Fruit fly (Drosophila melanogaster): Measurements from ENCODE around the gene CG2061.

Gene CG2061

DNA sequence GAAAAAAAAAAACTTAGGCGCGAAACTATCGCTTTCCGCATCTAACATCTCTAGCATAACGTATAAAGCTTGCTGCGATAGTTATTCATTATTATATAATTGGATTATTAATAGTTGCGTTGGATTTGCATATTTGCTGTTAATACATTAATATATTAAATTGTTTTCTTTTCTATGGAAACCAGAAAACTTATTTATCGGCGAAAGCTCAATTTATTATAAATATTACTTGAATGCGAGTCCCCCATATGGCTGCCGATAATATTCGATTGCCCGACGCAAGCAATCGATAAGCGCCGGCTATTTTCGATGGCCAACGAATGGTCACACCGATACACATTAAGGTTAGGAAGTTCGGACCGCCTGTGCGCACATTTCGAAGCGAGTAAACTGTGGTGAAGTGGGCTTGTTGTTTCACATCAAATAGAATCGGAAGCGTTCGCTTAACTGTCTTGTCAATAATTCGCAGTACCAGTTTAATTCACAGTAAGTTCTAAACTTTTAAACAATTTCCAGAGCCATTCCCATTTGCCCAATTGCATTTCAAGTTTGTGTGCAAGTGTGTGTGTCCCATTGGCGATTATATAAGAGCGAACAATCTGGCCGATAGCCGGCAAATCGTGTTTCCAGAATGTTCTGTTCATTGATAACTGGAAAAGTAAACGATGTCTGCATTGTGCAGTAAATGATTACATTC lies 16.0 kb downstream of the CG2061 start, which contains the start of gene Hsp60A:
TSS of gene Hsp60A (plus strand) at position 335 of the 697 bp plus-strand sequence.
- TF ChIP-seq cic (GFP tag; optimal IDR thresholded peaks at IDR 0.05) (peak; percentile 3), CG33017 (tag; optimal IDR thresholded peaks at IDR 0.05) (peak; percentile 12), CG12768 (GFP tag; optimal IDR thresholded peaks at IDR 0.05) (no peak), ovo (GFP tag; optimal IDR thresholded peaks at IDR 0.05) (peak; percentile 61), Crg-1 (GFP tag; optimal IDR thresholded peaks at IDR 0.05) (peak; percentile 14), pad (GFP tag; optimal IDR thresholded peaks at IDR 0.05) (peak; percentile 37), CG5204 (GFP tag; optimal IDR thresholded peaks at IDR 0.05) (no peak), bab1 (GFP tag; optimal IDR thresholded peaks at IDR 0.05) (peak; percentile 84), CG7045 (GFP tag; optimal IDR thresholded peaks at IDR 0.05) (no peak), tj (GFP tag; optimal IDR thresholded peaks at IDR 0.05) (peak; percentile 47), Hr96 (GFP tag; optimal IDR thresholded peaks at IDR 0.05) (peak; percentile 56), cnc (optimal IDR thresholded peaks at IDR 0.05) (no peak), CG1620 (GFP tag; optimal IDR thresholded peaks at IDR 0.05) (peak; percentile 73), CG7101 (tag; optimal IDR thresholded peaks at IDR 0.05) (peak; percentile 76), CG11617 (GFP tag; optimal IDR thresholded peaks at IDR 0.05) (no peak), CG14711 (tag; optimal IDR thresholded peaks at IDR 0.05) (peak; percentile 58), toe (GFP tag; optimal IDR thresholded peaks at IDR 0.05) (peak; percentile 33), Mnt (GFP tag; optimal IDR thresholded peaks at IDR 0.05) (no peak), kay (GFP tag; ENCODE audit: borderline replicate concordance) (no peak), Clk (GFP tag; optimal IDR thresholded peaks at IDR 0.05) (no peak)

DNA sequence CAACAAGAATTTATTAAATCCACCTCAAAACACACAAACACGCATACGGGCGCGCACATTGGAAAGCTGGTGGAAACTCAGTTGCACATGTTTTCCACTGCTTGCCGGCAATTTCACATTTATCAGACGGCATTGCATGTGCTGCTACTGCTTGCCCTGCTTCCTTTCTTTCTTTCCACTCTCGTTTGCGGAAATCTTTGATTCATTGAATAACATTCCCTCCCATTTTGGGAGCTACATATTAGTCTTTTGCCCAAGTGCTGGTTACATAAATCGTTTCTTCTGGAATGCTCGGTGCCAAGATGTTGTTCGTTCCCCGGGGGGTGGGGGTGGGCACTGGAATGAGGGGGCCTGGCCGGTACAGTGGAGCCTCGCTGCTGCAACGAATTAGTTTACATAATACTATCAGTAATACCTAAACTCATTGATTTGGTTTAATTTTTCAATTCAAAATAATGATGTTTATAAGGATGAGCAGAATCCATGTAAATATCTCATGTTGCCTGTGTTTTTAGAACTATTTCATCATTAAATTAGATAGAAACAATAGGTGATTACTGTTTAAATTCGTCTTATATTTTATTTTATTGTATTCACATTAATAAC lies 16.7 kb downstream of the CG2061 start:
- no peak for TF ChIP-seq Hr96 (GFP tag; optimal IDR thresholded peaks at IDR 0.05)
- peak; percentile 100 for TF ChIP-seq Mnt (GFP tag; optimal IDR thresholded peaks at IDR 0.05)
- peak; percentile 2 for TF ChIP-seq CG7101 (tag; optimal IDR thresholded peaks at IDR 0.05)
- TF ChIP-seq CG1620 (GFP tag; optimal IDR thresholded peaks at IDR 0.05), result no peak
- TF ChIP-seq cic (GFP tag; optimal IDR thresholded peaks at IDR 0.05), result no peak
- peak; percentile 20 for TF ChIP-seq Crg-1 (GFP tag; optimal IDR thresholded peaks at IDR 0.05)
- TF ChIP-seq CG7045 (GFP tag; optimal IDR thresholded peaks at IDR 0.05), result no peak
- TF ChIP-seq CG12768 (GFP tag; optimal IDR thresholded peaks at IDR 0.05), result no peak
- TF ChIP-seq CG33017 (tag; optimal IDR thresholded peaks at IDR 0.05), result peak; percentile 22
- no peak for TF ChIP-seq toe (GFP tag; optimal IDR thresholded peaks at IDR 0.05)
- TF ChIP-seq ovo (GFP tag; optimal IDR thresholded peaks at IDR 0.05), result no peak
- TF ChIP-seq CG5204 (GFP tag; optimal IDR thresholded peaks at IDR 0.05), result no peak
- TF ChIP-seq Clk (GFP tag; optimal IDR thresholded peaks at IDR 0.05), result no peak
- TF ChIP-seq bab1 (GFP tag; optimal IDR thresholded peaks at IDR 0.05), result no peak
- TF ChIP-seq CG11617 (GFP tag; optimal IDR thresholded peaks at IDR 0.05), result peak; percentile 12
- TF ChIP-seq pad (GFP tag; optimal IDR thresholded peaks at IDR 0.05), result peak; percentile 2
- peak; percentile 36 for TF ChIP-seq CG14711 (tag; optimal IDR thresholded peaks at IDR 0.05)
- no peak for TF ChIP-seq tj (GFP tag; optimal IDR thresholded peaks at IDR 0.05)
- TF ChIP-seq kay (GFP tag; ENCODE audit: borderline replicate concordance), result no peak
- TF ChIP-seq cnc (optimal IDR thresholded peaks at IDR 0.05), result no peak

DNA sequence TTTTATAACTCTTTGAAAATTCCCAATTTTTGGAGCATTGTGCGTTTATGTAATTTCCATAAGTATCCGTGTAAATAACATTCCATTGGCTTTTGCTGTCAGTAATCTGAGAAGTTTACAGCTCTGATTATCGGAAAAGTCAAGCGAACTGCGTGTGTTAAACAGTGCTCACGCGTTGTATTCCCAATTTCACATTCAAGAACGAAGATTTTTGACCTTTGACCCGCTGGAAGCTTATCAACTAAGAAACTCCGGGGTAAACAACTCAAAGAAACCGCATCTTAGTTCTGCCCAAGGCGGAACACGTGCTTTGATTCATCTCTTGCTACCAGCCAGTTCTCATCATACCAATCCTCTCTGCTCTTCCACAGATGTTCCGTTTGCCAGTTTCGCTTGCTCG lies 17.4 kb downstream of the CG2061 start:
- TF ChIP-seq CG14711 (tag; optimal IDR thresholded peaks at IDR 0.05) (no peak), cic (GFP tag; optimal IDR thresholded peaks at IDR 0.05) (no peak), CG7045 (GFP tag; optimal IDR thresholded peaks at IDR 0.05) (no peak), tj (GFP tag; optimal IDR thresholded peaks at IDR 0.05) (no peak), toe (GFP tag; optimal IDR thresholded peaks at IDR 0.05) (no peak), CG1620 (GFP tag; optimal IDR thresholded peaks at IDR 0.05) (no peak), kay (GFP tag; ENCODE audit: borderline replicate concordance) (no peak), CG12768 (GFP tag; optimal IDR thresholded peaks at IDR 0.05) (no peak), cnc (optimal IDR thresholded peaks at IDR 0.05) (no peak), CG33017 (tag; optimal IDR thresholded peaks at IDR 0.05) (no peak), Hr96 (GFP tag; optimal IDR thresholded peaks at IDR 0.05) (no peak), CG11617 (GFP tag; optimal IDR thresholded peaks at IDR 0.05) (no peak), Crg-1 (GFP tag; optimal IDR thresholded peaks at IDR 0.05) (no peak)

DNA sequence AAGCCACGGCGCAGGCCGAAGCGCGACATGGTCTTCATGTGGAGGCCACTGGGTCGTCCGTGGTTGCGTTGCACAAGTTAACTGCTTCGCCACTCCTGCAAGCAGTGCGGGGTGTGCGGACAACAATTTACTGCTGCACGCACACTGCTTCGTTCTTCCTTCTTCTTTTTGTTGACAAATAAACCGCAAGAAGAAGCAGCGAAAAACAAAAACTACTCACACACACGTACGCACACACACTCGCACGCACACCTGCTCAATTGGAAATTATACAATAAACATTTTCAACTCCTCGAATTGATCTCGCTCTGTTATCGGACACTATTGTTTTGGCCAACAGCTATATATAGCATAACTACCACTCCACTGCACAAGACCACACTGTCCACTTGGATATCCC lies 31.3 kb downstream of the CG2061 start:
- TF ChIP-seq CG5204 (GFP tag; optimal IDR thresholded peaks at IDR 0.05) (no peak), tj (GFP tag; optimal IDR thresholded peaks at IDR 0.05) (no peak), Hr96 (GFP tag; optimal IDR thresholded peaks at IDR 0.05) (no peak), CG14711 (tag; optimal IDR thresholded peaks at IDR 0.05) (no peak), Clk (GFP tag; optimal IDR thresholded peaks at IDR 0.05) (no peak), kay (GFP tag; ENCODE audit: borderline replicate concordance) (no peak), cic (GFP tag; optimal IDR thresholded peaks at IDR 0.05) (no peak), Crg-1 (GFP tag; optimal IDR thresholded peaks at IDR 0.05) (no peak), CG11617 (GFP tag; optimal IDR thresholded peaks at IDR 0.05) (no peak), bab1 (GFP tag; optimal IDR thresholded peaks at IDR 0.05) (no peak), ovo (GFP tag; optimal IDR thresholded peaks at IDR 0.05) (no peak), CG1620 (GFP tag; optimal IDR thresholded peaks at IDR 0.05) (no peak), CG33017 (tag; optimal IDR thresholded peaks at IDR 0.05) (no peak), Mnt (GFP tag; optimal IDR thresholded peaks at IDR 0.05) (no peak), cnc (optimal IDR thresholded peaks at IDR 0.05) (no peak), toe (GFP tag; optimal IDR thresholded peaks at IDR 0.05) (no peak)

DNA sequence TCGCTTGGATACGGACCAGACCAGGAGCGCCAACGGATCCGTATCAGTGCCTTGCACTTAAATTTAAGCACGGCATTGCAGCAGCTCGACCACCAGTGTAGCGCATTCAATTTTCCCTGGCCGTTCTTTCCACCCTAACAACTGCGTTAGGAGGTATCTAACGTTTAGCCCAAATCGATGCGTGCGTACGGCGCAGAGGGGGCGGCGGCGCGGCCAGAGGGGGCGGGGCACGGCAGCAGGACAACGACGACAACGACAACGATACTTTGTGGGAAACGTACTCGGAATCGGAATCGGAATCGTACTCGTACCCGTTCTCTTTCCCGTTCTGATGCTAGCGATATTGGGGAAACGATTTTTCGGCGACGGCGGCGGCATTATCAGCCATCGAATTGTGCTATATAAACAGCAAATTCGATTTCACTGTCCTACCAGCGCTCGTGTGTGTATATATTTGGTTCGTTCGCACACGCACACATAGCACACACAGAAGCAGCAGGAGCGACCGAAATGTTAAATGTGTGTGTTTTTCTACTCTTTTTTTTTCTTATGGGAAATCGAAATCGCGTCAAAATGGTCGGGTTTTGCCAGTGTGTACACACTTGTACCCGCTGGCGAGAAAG lies 31.9 kb downstream of the CG2061 start, which contains the start of gene CG11122:
TSS of gene CG11122 (minus strand) at position 601 of the 623 bp plus-strand sequence.
- TF ChIP-seq cic (GFP tag; optimal IDR thresholded peaks at IDR 0.05), result no peak
- TF ChIP-seq Mnt (GFP tag; optimal IDR thresholded peaks at IDR 0.05), result peak; percentile 7

Measured in whole organism, adult.